Worm (Caenorhabditis elegans): ENCODE results near the gene srab-9.
"Not testable (repeated sequence)": the region's sequence is repeated elsewhere in the genome, so short reads cannot be mapped to it uniquely, and the experiment has no call there.

Gene srab-9

DNA sequence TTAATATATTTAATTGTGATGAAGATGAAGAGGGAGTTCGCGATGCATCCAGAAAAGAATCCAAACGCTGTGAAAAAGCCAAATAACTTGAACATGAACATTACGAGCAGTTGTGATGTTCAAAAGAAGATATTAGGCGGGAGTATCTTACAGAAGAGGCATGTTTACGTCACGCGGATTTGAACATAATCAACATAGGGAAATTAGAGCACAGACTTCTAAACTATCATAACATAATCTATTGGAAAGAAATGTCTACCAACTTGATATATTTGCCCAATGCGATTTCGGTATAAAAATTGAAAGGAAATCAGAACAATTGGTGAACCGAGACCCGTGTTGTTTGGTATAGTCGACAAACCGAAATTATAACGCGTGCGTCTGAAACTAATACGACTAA lies 37.0 kb downstream of the srab-9 start, which contains the start of gene str-66:
str-66 (minus strand) TSS at position 101 of the 400 bp plus-strand sequence.
- TF ChIP-seq vab-15 (tag; optimal IDR thresholded peaks at IDR 0.05), result no peak
- TF ChIP-seq xbp-1 (tag; optimal IDR thresholded peaks at IDR 0.05), result no peak
- TF ChIP-seq ceh-82 (tag; optimal IDR thresholded peaks at IDR 0.05), result no peak

DNA sequence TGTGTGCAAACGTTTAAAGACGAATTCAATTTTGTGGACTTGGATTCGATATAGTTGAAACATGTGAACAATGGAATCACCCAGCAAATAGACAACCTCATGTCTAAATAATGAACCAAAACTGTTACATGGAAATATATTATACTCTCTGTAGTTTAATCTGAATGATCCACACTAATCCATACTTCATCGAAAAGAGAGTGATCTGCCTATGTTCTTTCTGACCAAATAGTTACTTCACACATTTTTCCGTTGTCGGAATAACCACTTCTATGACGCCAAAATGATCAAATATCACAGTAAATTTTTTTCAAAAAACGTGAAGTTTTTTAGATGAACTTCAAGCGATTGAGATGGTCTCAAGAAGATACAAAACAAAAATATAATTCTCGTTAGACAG lies 39.0 kb downstream of the srab-9 start, which contains the start of gene Y73C8C.4:
Y73C8C.4 (minus strand) TSS at position 101 of the 400 bp plus-strand sequence.
- TF ChIP-seq snpc-4, sptf-1, mdl-1 (tag; optimal IDR thresholded peaks at IDR 0.05): not testable (repeated sequence)

DNA sequence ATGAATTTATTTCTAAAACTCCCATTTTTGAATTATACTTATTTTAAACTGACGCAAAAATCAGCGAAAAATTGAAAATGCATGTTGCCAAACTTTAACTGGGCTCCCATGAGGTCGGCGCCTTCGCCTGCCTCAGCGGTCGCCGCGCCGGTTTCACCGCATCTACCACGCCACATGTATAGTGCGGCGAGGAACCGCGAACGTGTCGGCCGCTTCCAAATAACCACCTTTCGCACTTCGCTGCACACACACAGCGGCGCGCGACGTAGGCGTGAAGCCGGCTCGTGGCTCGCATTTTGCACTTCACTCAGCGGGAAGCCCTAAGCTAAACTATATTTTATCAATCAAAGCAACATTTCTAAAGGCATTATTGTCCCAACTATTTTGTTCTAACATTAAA lies 40.6 kb downstream of the srab-9 start:
- no peak for TF ChIP-seq F16B12.6 (tag; optimal IDR thresholded peaks at IDR 0.05)
- TF ChIP-seq hpl-2 (GFP tag; optimal IDR thresholded peaks at IDR 0.05), result no peak
- TF ChIP-seq ces-1 (GFP tag; optimal IDR thresholded peaks at IDR 0.05), result no peak
- no peak for TF ChIP-seq sup-37 (GFP tag; optimal IDR thresholded peaks at IDR 0.05)
- TF ChIP-seq egl-13 (tag; optimal IDR thresholded peaks at IDR 0.05), result no peak
- TF ChIP-seq C34B4.2 (tag; optimal IDR thresholded peaks at IDR 0.05), result no peak
- TF ChIP-seq lin-35 (GFP tag; optimal IDR thresholded peaks at IDR 0.05), result no peak
- TF ChIP-seq ztf-11 (tag; optimal IDR thresholded peaks at IDR 0.05), result no peak
- no peak for TF ChIP-seq ama-1 (optimal IDR thresholded peaks at IDR 0.05)
- TF ChIP-seq unc-30 (tag; optimal IDR thresholded peaks at IDR 0.05), result no peak
- TF ChIP-seq pax-3 (tag; optimal IDR thresholded peaks at IDR 0.05), result no peak

DNA sequence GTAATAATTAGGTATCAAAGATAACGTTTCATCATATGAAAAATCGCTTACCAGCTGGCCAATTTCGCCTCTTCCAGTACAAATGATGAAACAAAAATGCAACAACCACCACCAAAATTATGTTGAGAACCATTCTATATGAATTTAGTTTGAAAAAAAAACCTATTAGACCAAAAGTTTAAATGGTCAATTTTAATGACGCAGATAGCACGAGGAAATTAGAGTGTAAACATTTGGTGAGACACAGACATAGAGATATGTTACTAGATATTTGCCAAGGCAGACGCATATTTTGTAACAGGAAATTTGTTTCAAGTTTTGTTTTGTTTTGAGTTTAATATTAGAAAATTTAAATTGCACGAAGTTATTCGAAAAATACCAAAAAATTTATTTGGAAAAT lies 46.7 kb downstream of the srab-9 start, which contains the start of gene cyp-33C9:
cyp-33C9 (minus strand) TSS at position 211 of the 400 bp plus-strand sequence.
- peak; percentile 54 for TF ChIP-seq nhr-85 (tag)
- TF ChIP-seq hlh-17 (GFP tag; optimal IDR thresholded peaks at IDR 0.05; ENCODE audit: borderline replicate concordance), result no peak
- TF ChIP-seq xbp-1 (tag; optimal IDR thresholded peaks at IDR 0.05), result no peak
- TF ChIP-seq C04F5.9 (tag; optimal IDR thresholded peaks at IDR 0.05), result no peak
- TF ChIP-seq Y116A8C.19 (tag; optimal IDR thresholded peaks at IDR 0.05; ENCODE audit: borderline replicate concordance), result no peak
- TF ChIP-seq grh-1 (GFP tag; IDR thresholded peaks at IDR 0.05), result no peak
- TF ChIP-seq unc-130 (tag; optimal IDR thresholded peaks at IDR 0.05), result no peak
- peak; percentile 8 for TF ChIP-seq mep-1 (tag; optimal IDR thresholded peaks at IDR 0.05)
- no peak for TF ChIP-seq hpl-2 (GFP tag; optimal IDR thresholded peaks at IDR 0.05)
- TF ChIP-seq nhr-28 (tag; optimal IDR thresholded peaks at IDR 0.05), result no peak
- no peak for TF ChIP-seq ces-1 (GFP tag; optimal IDR thresholded peaks at IDR 0.05)
- no peak for TF ChIP-seq snpc-4 (tag; optimal IDR thresholded peaks at IDR 0.05)
- no peak for TF ChIP-seq ztf-4 (tag; optimal IDR thresholded peaks at IDR 0.05)
- no peak for TF ChIP-seq pag-3 (tag; optimal IDR thresholded peaks at IDR 0.05; ENCODE audit: borderline replicate concordance, insufficient read depth)
- no peak for TF ChIP-seq ama-1 (optimal IDR thresholded peaks at IDR 0.05)
- no peak for TF ChIP-seq jun-1 (tag; optimal IDR thresholded peaks at IDR 0.05)
- no peak for TF ChIP-seq dsc-1 (tag; optimal IDR thresholded peaks at IDR 0.05)
- TF ChIP-seq unc-86 (tag; optimal IDR thresholded peaks at IDR 0.05), result no peak
- no peak for TF ChIP-seq fkh-10 (GFP tag; optimal IDR thresholded peaks at IDR 0.05)
- TF ChIP-seq egl-13 (tag; optimal IDR thresholded peaks at IDR 0.05), result no peak
- TF ChIP-seq ceh-82 (tag; optimal IDR thresholded peaks at IDR 0.05), result peak in 1 of 3 experiments; percentile 7
- TF ChIP-seq nhr-237 (tag; optimal IDR thresholded peaks at IDR 0.05), result no peak
- TF ChIP-seq fos-1 (tag; optimal IDR thresholded peaks at IDR 0.05), result no peak
- no peak for TF ChIP-seq unc-62 (GFP tag; optimal IDR thresholded peaks at IDR 0.05)
- TF ChIP-seq elt-2 (tag; optimal IDR thresholded peaks at IDR 0.05), result no peak
- no peak for TF ChIP-seq C16A3.4 (tag; optimal IDR thresholded peaks at IDR 0.05)
- TF ChIP-seq nhr-71 (tag; optimal IDR thresholded peaks at IDR 0.05), result peak; percentile 32
- no peak for TF ChIP-seq isw-1 (GFP tag; IDR thresholded peaks at IDR 0.05)
- TF ChIP-seq lin-35 (GFP tag; optimal IDR thresholded peaks at IDR 0.05), result peak in 1 of 2 experiments; percentile 17
- TF ChIP-seq nhr-20 (tag; optimal IDR thresholded peaks at IDR 0.05), result peak; percentile 23
- TF ChIP-seq swsn-7 (tag; optimal IDR thresholded peaks at IDR 0.05), result no peak
- no peak for TF ChIP-seq nhr-11 (tag; optimal IDR thresholded peaks at IDR 0.05)
- TF ChIP-seq mab-9 (GFP tag; IDR thresholded peaks at IDR 0.05), result no peak
- no peak for TF ChIP-seq unc-98 (GFP tag; IDR thresholded peaks at IDR 0.05)
- peak; percentile 39 to 51 for TF ChIP-seq efl-1 (optimal IDR thresholded peaks at IDR 0.05)
- TF ChIP-seq efl-1 (GFP tag; optimal IDR thresholded peaks at IDR 0.05 in 1 of 2), result peak in 1 of 2 experiments; percentile 3
- TF ChIP-seq fkh-4 (tag; optimal IDR thresholded peaks at IDR 0.05; ENCODE audit: borderline replicate concordance), result no peak
- TF ChIP-seq nhr-19 (GFP tag; conservative IDR thresholded peaks at IDR 0.05), result no peak; the same call in 1 of the 2 replicates

Measured in whole organism, L1 larva.